Fruit fly (Drosophila melanogaster): ENCODE measurements around the gene CG13004.

dm6 chrX:16783743-16784142, 51.6 kb downstream of the CG13004 start, which contains the start of gene mRpL22:
- TF ChIP-seq CG8478 (optimal IDR thresholded peaks at IDR 0.05) (no peak), CTCF (optimal IDR thresholded peaks at IDR 0.05) (peak in 1 of 2 experiments; percentile 31)
